Fruit fly (Drosophila melanogaster) whole organism, prepupa: ENCODE results near the gene CG3407.

Source experiments
- Blimp-1 ChIP-seq: fragments of 200-800 bp; sonication (Bioruptor generic); optimal IDR thresholded peaks from 3 replicates; lab custom pipeline; 2017; ENCODE audit warnings: missing biosample characterization, missing genetic modification characterization, mild to moderate bottlenecking, moderate library complexity, missing genetic modification reagents
- CG10631 ChIP-seq: fragments of 200-800 bp; sonication (Bioruptor generic); optimal IDR thresholded peaks from 2 replicates; lab custom pipeline; 2016; ENCODE audit warnings: missing biosample characterization, missing genetic modification characterization
- CG10669 ChIP-seq: fragments of 200-800 bp; sonication (Bioruptor generic); optimal IDR thresholded peaks from 3 replicates; lab custom pipeline; 2018; ENCODE audit warnings: missing biosample characterization, mild to moderate bottlenecking, missing genetic modification characterization, moderate library complexity
- CG11762 ChIP-seq: fragments of 200-800 bp; sonication (Bioruptor generic); optimal IDR thresholded peaks from 3 replicates; lab custom pipeline; 2016; ENCODE audit warnings: missing biosample characterization, missing genetic modification characterization; ENCODE audit not compliant: insufficient read depth
- CG11902 ChIP-seq: fragments of 200-800 bp; sonication (Bioruptor generic); optimal IDR thresholded peaks from 3 replicates; lab custom pipeline; 2016; ENCODE audit warnings: missing biosample characterization, missing genetic modification characterization
- CG15336 ChIP-seq: fragments of 200-800 bp; sonication (Bioruptor generic); IDR thresholded peaks from 2 replicates; pipeline ENCODE4 v1.3.6; 2022; ENCODE audit warnings: missing biosample characterization, missing genetic modification characterization
- CG1621 ChIP-seq: fragments of 200-800 bp; sonication (Bioruptor generic); optimal IDR thresholded peaks from 3 replicates; lab custom pipeline; 2018; ENCODE audit warnings: missing biosample characterization, mild to moderate bottlenecking, missing genetic modification characterization
- CG3032 ChIP-seq: fragments of 200-800 bp; optimal IDR thresholded peaks from 2 replicates; lab custom pipeline; 2019; ENCODE audit warnings: missing biosample characterization, mild to moderate bottlenecking, missing genetic modification characterization, moderate library complexity
- CG34406 ChIP-seq: fragments of 200-800 bp; sonication (Bioruptor generic); optimal IDR thresholded peaks from 3 replicates; lab custom pipeline; 2016; ENCODE audit warnings: missing biosample characterization, missing genetic modification characterization
- CG3919 ChIP-seq: fragments of 200-800 bp; sonication (Bioruptor generic); optimal IDR thresholded peaks from 3 replicates; lab custom pipeline; 2016; ENCODE audit warnings: missing biosample characterization, missing genetic modification characterization
- CG4318 ChIP-seq: fragments of 200-800 bp; sonication (Bioruptor generic); optimal IDR thresholded peaks from 3 replicates; lab custom pipeline; 2017; ENCODE audit warnings: missing biosample characterization, mild to moderate bottlenecking, missing genetic modification characterization
- CG6163 ChIP-seq: fragments of 200-800 bp; sonication (Bioruptor generic); IDR thresholded peaks from 3 replicates; pipeline ENCODE4 v1.3.6; 2022; ENCODE audit warnings: missing biosample characterization, missing genetic modification characterization
- CG6276 ChIP-seq: fragments of 200-800 bp; sonication (Bioruptor generic); optimal IDR thresholded peaks from 2 replicates; lab custom pipeline; 2017; ENCODE audit warnings: missing biosample characterization, mild to moderate bottlenecking, missing genetic modification characterization
- CG6792 ChIP-seq: fragments of 200-800 bp; sonication (Bioruptor generic); optimal IDR thresholded peaks from 3 replicates; lab custom pipeline; 2016; ENCODE audit warnings: missing biosample characterization, missing genetic modification characterization
- CG6808 ChIP-seq: fragments of 200-800 bp; sonication (Bioruptor generic); optimal IDR thresholded peaks from 3 replicates; lab custom pipeline; 2017; ENCODE audit warnings: missing biosample characterization, missing genetic modification characterization, mild to moderate bottlenecking, moderate library complexity, missing genetic modification reagents
- CG6854 ChIP-seq: fragments of 200-800 bp; sonication (Bioruptor generic); optimal IDR thresholded peaks from 2 replicates; lab custom pipeline; 2017; ENCODE audit warnings: missing biosample characterization, mild to moderate bottlenecking, missing genetic modification characterization
- CG8119 ChIP-seq: fragments of 200-800 bp; sonication (Bioruptor generic); IDR thresholded peaks from 3 replicates; pipeline ENCODE4 v1.3.6; 2022; ENCODE audit warnings: missing biosample characterization, missing genetic modification characterization
- CG8319 ChIP-seq: fragments of 200-800 bp; sonication (Bioruptor generic); optimal IDR thresholded peaks from 3 replicates; lab custom pipeline; 2016; ENCODE audit warnings: missing biosample characterization, missing genetic modification characterization
- CG8632 ChIP-seq: fragments of 200-800 bp; sonication (Bioruptor generic); optimal IDR thresholded peaks from 3 replicates; lab custom pipeline; 2016; ENCODE audit warnings: missing biosample characterization, missing genetic modification characterization
- CG9139 ChIP-seq: fragments of 200-800 bp; sonication (Bioruptor generic); optimal IDR thresholded peaks from 3 replicates; lab custom pipeline; 2017; ENCODE audit warnings: missing biosample characterization, mild to moderate bottlenecking, missing genetic modification characterization
- Eip75B ChIP-seq: fragments of 200-800 bp; sonication (Bioruptor generic); optimal IDR thresholded peaks from 3 replicates; lab custom pipeline; 2016; ENCODE audit warnings: missing biosample characterization, missing genetic modification characterization
- Eip78C ChIP-seq: fragments of 200-800 bp; sonication (Bioruptor generic); peaks from one replicate; lab custom pipeline; 2016; ENCODE audit warnings: missing biosample characterization, missing genetic modification characterization
- Eip93F ChIP-seq: fragments of 200-800 bp; sonication (Bioruptor generic); optimal IDR thresholded peaks from 2 replicates; lab custom pipeline; 2016; ENCODE audit warnings: missing biosample characterization, mild to moderate bottlenecking, missing genetic modification characterization
- Ets21C ChIP-seq: fragments of 200-800 bp; sonication (Bioruptor generic); optimal IDR thresholded peaks from 3 replicates; lab custom pipeline; 2016; ENCODE audit warnings: missing biosample characterization, missing genetic modification characterization
- Ets96B ChIP-seq: fragments of 200-800 bp; optimal IDR thresholded peaks from 2 replicates; lab custom pipeline; 2019; ENCODE audit warnings: missing biosample characterization, mild to moderate bottlenecking, missing genetic modification characterization, moderate library complexity
- Gug ChIP-seq: fragments of 200-800 bp; sonication (Bioruptor generic); IDR thresholded peaks from 2 replicates; pipeline ENCODE4 v1.3.6; 2022; ENCODE audit warnings: missing biosample characterization, missing genetic modification characterization
- Hr38 ChIP-seq: sonication (Bioruptor generic); optimal IDR thresholded peaks from 2 replicates; lab custom pipeline; 2016; ENCODE audit warnings: missing biosample characterization, missing genetic modification characterization
- Hr4 ChIP-seq: fragments of 200-800 bp; sonication (Bioruptor generic); optimal IDR thresholded peaks from 3 replicates; lab custom pipeline; 2016; ENCODE audit warnings: missing biosample characterization, missing genetic modification characterization
- Lpt ChIP-seq: fragments of 200-800 bp; sonication (Bioruptor generic); optimal IDR thresholded peaks from 3 replicates; lab custom pipeline; 2016; ENCODE audit warnings: missing biosample characterization, missing genetic modification characterization
- Met ChIP-seq: fragments of 200-800 bp; sonication (Bioruptor generic); optimal IDR thresholded peaks from 3 replicates; lab custom pipeline; 2016; ENCODE audit warnings: missing biosample characterization, missing genetic modification characterization
- OdsH ChIP-seq: fragments of 200-800 bp; sonication (Bioruptor generic); optimal IDR thresholded peaks from 3 replicates; lab custom pipeline; 2016; ENCODE audit warnings: missing biosample characterization, missing genetic modification characterization
- Smox ChIP-seq: fragments of 200-800 bp; sonication (Bioruptor generic); optimal IDR thresholded peaks from 3 replicates; lab custom pipeline; 2016; ENCODE audit warnings: missing biosample characterization, missing genetic modification characterization
- Sox102F ChIP-seq: fragments of 200-800 bp; sonication (Bioruptor generic); optimal IDR thresholded peaks from 2 replicates; lab custom pipeline; 2016; ENCODE audit warnings: missing biosample characterization, mild to moderate bottlenecking, missing genetic modification characterization
- Sox14 ChIP-seq: fragments of 200-800 bp; sonication (Bioruptor generic); optimal IDR thresholded peaks from 3 replicates; lab custom pipeline; 2016; ENCODE audit warnings: missing biosample characterization, missing genetic modification characterization
- achi ChIP-seq: fragments of 200-800 bp; sonication (Bioruptor generic); optimal IDR thresholded peaks from 3 replicates; lab custom pipeline; 2016; ENCODE audit warnings: missing biosample characterization, missing genetic modification characterization
- cyc ChIP-seq: fragments of 200-800 bp; sonication (Bioruptor generic); optimal IDR thresholded peaks from 3 replicates; lab custom pipeline; 2016; ENCODE audit warnings: missing biosample characterization, missing genetic modification characterization
- dac ChIP-seq: fragments of 200-800 bp; sonication (Bioruptor generic); optimal IDR thresholded peaks from 2 replicates; lab custom pipeline; 2017; ENCODE audit warnings: missing biosample characterization, mild to moderate bottlenecking, missing genetic modification characterization
- dsx ChIP-seq: fragments of 200-800 bp; optimal IDR thresholded peaks from 3 replicates; lab custom pipeline; 2019; ENCODE audit warnings: missing biosample characterization, mild to moderate bottlenecking, missing genetic modification characterization, moderate library complexity; ENCODE audit not compliant: poor library complexity, severe bottlenecking
- eg ChIP-seq: fragments of 200-800 bp; sonication (Bioruptor generic); IDR thresholded peaks from 3 replicates; pipeline ENCODE4 v1.3.6; 2022; ENCODE audit warnings: missing biosample characterization, missing genetic modification characterization
- esn ChIP-seq: fragments of 200-800 bp; sonication (Bioruptor generic); optimal IDR thresholded peaks from 2 replicates; lab custom pipeline; 2016; ENCODE audit warnings: missing biosample characterization, mild to moderate bottlenecking, missing genetic modification characterization, moderate library complexity
- fd59A ChIP-seq: fragments of 200-800 bp; sonication (Bioruptor generic); optimal IDR thresholded peaks from 2 replicates; lab custom pipeline; 2017; ENCODE audit warnings: missing biosample characterization, mild to moderate bottlenecking, missing genetic modification characterization, missing genetic modification reagents
- fkh ChIP-seq: fragments of 200-800 bp; sonication (Bioruptor generic); optimal IDR thresholded peaks from 3 replicates; lab custom pipeline; 2017; ENCODE audit warnings: missing biosample characterization, mild to moderate bottlenecking, missing genetic modification characterization, moderate library complexity
- lz ChIP-seq: fragments of 200-800 bp; sonication (Bioruptor generic); optimal IDR thresholded peaks from 3 replicates; lab custom pipeline; 2016; ENCODE audit warnings: missing biosample characterization, missing genetic modification characterization
- net ChIP-seq: fragments of 200-800 bp; sonication (Bioruptor generic); optimal IDR thresholded peaks from 3 replicates; lab custom pipeline; 2016; ENCODE audit warnings: missing biosample characterization, missing genetic modification characterization
- pdm3 ChIP-seq: fragments of 200-800 bp; sonication (Bioruptor generic); optimal IDR thresholded peaks from 3 replicates; lab custom pipeline; 2016; ENCODE audit warnings: missing biosample characterization, missing genetic modification characterization
- salr ChIP-seq, 2 experiments: fragments of 200-800 bp; sonication (Bioruptor generic); optimal IDR thresholded peaks; 3 replicates each; lab custom pipeline; 2016 to 2018; ENCODE audit warnings: missing biosample characterization in 2 of 2, missing genetic modification characterization in 2 of 2, mild to moderate bottlenecking in 1 of 2
- spab ChIP-seq: fragments of 200-800 bp; sonication (Bioruptor generic); optimal IDR thresholded peaks from 2 replicates; lab custom pipeline; 2017; ENCODE audit warnings: missing biosample characterization, mild to moderate bottlenecking, missing genetic modification characterization, missing genetic modification reagents
- ss ChIP-seq, 2 experiments: fragments of 200-800 bp; sonication (Bioruptor generic); optimal IDR thresholded peaks; 2 replicates in 1 of 2; 3 replicates in 1 of 2; lab custom pipeline; 2017 to 2018; ENCODE audit warnings: mild to moderate bottlenecking in 2 of 2, missing biosample characterization in 2 of 2, missing genetic modification characterization in 2 of 2, moderate library complexity in 1 of 2
- svp ChIP-seq: fragments of 200-800 bp; sonication (Bioruptor generic); peaks from one replicate; lab custom pipeline; 2016; ENCODE audit warnings: missing biosample characterization, missing genetic modification characterization

Gene CG3407

dm6 chr2L:3861388-3861787 lies 48.2 kb upstream of the CG3407 start (continued):
- TF ChIP-seq CG4318 (GFP tag; lab: Kevin White, UChicago) (no peak), OdsH (peak; percentile 56), eg (GFP tag; lab: Robert Waterston, UW) (no peak), Smox (no peak), spab (GFP tag; lab: Kevin White, UChicago) (no peak), CG34406 (GFP tag; lab: Kevin White, UChicago) (no peak), Blimp-1 (no peak), CG3032 (tag; lab: Kevin White, UChicago) (peak; percentile 67), CG11762 (no peak), dac (GFP tag; lab: Kevin White, UChicago) (no peak), Ets21C (no peak), Eip78C (GFP tag; lab: Kevin White, UChicago) (no peak), dsx (peak; percentile 70), Gug (GFP tag; lab: Robert Waterston, UW) (no peak), achi (no peak), ss (GFP tag; optimal IDR thresholded peaks at IDR 0.05; lab: Kevin White, UChicago) (peak in 1 of 2 experiments; percentile 64), CG1621 (tag; lab: Kevin White, UChicago) (peak; percentile 58)

dm6 chr2L:3858118-3858517 lies 44.9 kb upstream of the CG3407 start:
- TF ChIP-seq dsx (no peak), CG6854 (GFP tag; lab: Kevin White, UChicago) (no peak), CG3032 (tag; lab: Kevin White, UChicago) (peak; percentile 16), Lpt (GFP tag; lab: Kevin White, UChicago) (peak; percentile 13), Gug (GFP tag; lab: Robert Waterston, UW) (0 out of 2 replicates have a peak, but pooled peaks have one; percentile 16), Eip75B (GFP tag; lab: Kevin White, UChicago) (peak; percentile 45), CG9139 (GFP tag; lab: Kevin White, UChicago) (no peak), CG8319 (GFP tag; lab: Kevin White, UChicago) (no peak), CG10631 (GFP tag; lab: Kevin White, UChicago) (peak; percentile 47), CG6163 (GFP tag; lab: Robert Waterston, UW) (peak; percentile 71), Hr4 (peak; percentile 62), CG3919 (GFP tag; lab: Kevin White, UChicago) (peak; percentile 48), Eip93F (GFP tag; lab: Kevin White, UChicago) (no peak), CG4318 (GFP tag; lab: Kevin White, UChicago) (peak; percentile 37), Sox102F (peak; percentile 48), fd59A (GFP tag; lab: Kevin White, UChicago) (peak; percentile 14), fkh (GFP tag; lab: Kevin White, UChicago) (no peak), lz (GFP tag; lab: Kevin White, UChicago) (peak; percentile 47), net (GFP tag; lab: Kevin White, UChicago) (peak; percentile 32), CG6276 (GFP tag; lab: Kevin White, UChicago) (peak; percentile 51), CG34406 (GFP tag; lab: Kevin White, UChicago) (peak; percentile 38), Eip78C (GFP tag; lab: Kevin White, UChicago) (peak; percentile 91), CG6808 (GFP tag; lab: Kevin White, UChicago) (no peak), ss (GFP tag; optimal IDR thresholded peaks at IDR 0.05; lab: Kevin White, UChicago) (no peak), pdm3 (GFP tag; lab: Kevin White, UChicago) (peak; percentile 50), CG8119 (GFP tag; lab: Robert Waterston, UW) (peak; percentile 78), Ets96B (no peak), CG6792 (peak; percentile 28), dac (GFP tag; lab: Kevin White, UChicago) (peak; percentile 26), Sox14 (GFP tag; lab: Kevin White, UChicago) (peak; percentile 38), Met (GFP tag; lab: Kevin White, UChicago) (peak; percentile 62), achi (peak; percentile 63), cyc (GFP tag; lab: Kevin White, UChicago) (peak; percentile 28), CG8632 (GFP tag; lab: Kevin White, UChicago) (peak; percentile 7), Hr38 (GFP tag; lab: Kevin White, UChicago) (no peak), salr (GFP tag; optimal IDR thresholded peaks at IDR 0.05; lab: Kevin White, UChicago) (peak in 1 of 2 experiments; percentile 50), CG10669 (GFP tag; lab: Kevin White, UChicago) (peak; percentile 39), CG11902 (no peak), CG1621 (tag; lab: Kevin White, UChicago) (no peak), svp (GFP tag; lab: Kevin White, UChicago) (peak; percentile 76), spab (GFP tag; lab: Kevin White, UChicago) (no peak), CG15336 (GFP tag; lab: Robert Waterston, UW) (peak; percentile 76), esn (GFP tag; lab: Kevin White, UChicago) (peak; percentile 62)
